Worm (Caenorhabditis elegans) whole organism, young adult: ENCODE measurements around the gene K07D4.5.

Experiments
- B0019.2 ChIP-seq: fragments of 200-800 bp; sonication (Bioruptor generic); conservative IDR thresholded peaks from 2 replicates; pipeline ENCODE4 v1.3.6; 2022; ENCODE audit warnings: missing genetic modification reagents, missing genetic modification characterization, missing compliant biosample characterization
- F33H1.4 ChIP-seq: fragments of 200-800 bp; sonication (Bioruptor generic); IDR thresholded peaks from 2 replicates; pipeline ENCODE4 v1.3.6; 2022; ENCODE audit warnings: missing genetic modification reagents, missing genetic modification characterization, missing compliant biosample characterization
- F55B11.4 ChIP-seq: sonication (generic microtip); optimal IDR thresholded peaks from 2 replicates; lab custom pipeline; 2016; ENCODE audit warnings: missing compliant biosample characterization, missing genetic modification characterization, borderline replicate concordance; ENCODE audit not compliant: insufficient read depth
- ceh-58 ChIP-seq: fragments of 200-800 bp; sonication (Bioruptor generic); IDR thresholded peaks from 2 replicates; pipeline ENCODE4 v1.3.6; 2022; ENCODE audit warnings: missing genetic modification characterization, missing compliant biosample characterization
- efl-1 ChIP-seq: fragments of 150-350 bp; optimal IDR thresholded peaks from 2 replicates; lab custom pipeline; 2014; ENCODE audit warnings: missing biosample characterization, missing genetic modification reagents, missing genetic modification characterization
- madf-6 ChIP-seq: fragments of 200-800 bp; sonication (Bioruptor generic); IDR thresholded peaks from 2 replicates; pipeline ENCODE4 v1.3.6; 2022; ENCODE audit warnings: missing genetic modification reagents, missing genetic modification characterization, missing compliant biosample characterization
- mcd-1 ChIP-seq: fragments of 200-800 bp; sonication (Bioruptor generic); IDR thresholded peaks from 2 replicates; pipeline ENCODE4 v1.3.6; 2022; ENCODE audit warnings: missing genetic modification reagents, missing genetic modification characterization, missing compliant biosample characterization
- nfya-1 ChIP-seq: sonication (generic microtip); optimal IDR thresholded peaks from 2 replicates; lab custom pipeline; 2017; ENCODE audit warnings: antibody characterized with exemption, missing compliant biosample characterization, missing genetic modification characterization, borderline replicate concordance; ENCODE audit not compliant: insufficient read depth
- snpc-4 ChIP-seq, 5 experiments: fragments of 150-350 bp in 1 of 5; sonication (generic microtip) in 4 of 5; optimal IDR thresholded peaks; 2 replicates each; lab custom pipeline; 2014 to 2018; ENCODE audit warnings: missing genetic modification characterization in 5 of 5, missing biosample characterization in 3 of 5, antibody characterized with exemption in 2 of 5, mild to moderate bottlenecking in 2 of 5, missing compliant biosample characterization in 2 of 5, missing genotype in 2 of 5, moderate library complexity in 2 of 5, missing genetic modification reagents in 1 of 5

DNA sequence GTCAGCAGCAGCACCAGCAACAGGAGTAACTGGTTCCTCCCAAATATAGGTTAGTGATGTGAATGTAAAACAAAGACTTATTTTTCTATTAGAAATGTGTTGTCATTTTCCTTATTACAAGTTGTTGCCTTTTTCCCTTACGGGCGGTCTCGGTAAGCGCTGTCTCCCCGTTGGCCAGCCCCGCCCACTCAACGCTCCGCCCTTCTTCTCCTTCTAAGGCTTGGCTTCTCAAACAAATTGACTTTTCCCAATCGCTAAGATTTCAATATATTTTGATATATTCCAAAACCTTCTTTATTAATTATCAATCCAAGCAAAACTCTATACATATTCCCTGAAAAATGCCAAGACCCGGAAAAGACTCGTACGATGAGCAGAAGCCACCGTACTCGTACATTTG, 43.0 kb downstream of the K07D4.5 start, which contains the start of gene lin-31:
- no peak for TF ChIP-seq nfya-1 (tag; lab: Kevin White, UChicago)
- no peak for TF ChIP-seq F33H1.4 (GFP tag; lab: Robert Waterston, UW)
- TF ChIP-seq madf-6 (GFP tag; lab: Robert Waterston, UW) = no peak
- TF ChIP-seq efl-1 = no peak
- TF ChIP-seq ceh-58 = no peak
- no peak for TF ChIP-seq snpc-4 (GFP tag; optimal IDR thresholded peaks at IDR 0.05; lab: Kevin White, UChicago)
- TF ChIP-seq snpc-4 (tag; optimal IDR thresholded peaks at IDR 0.05; lab: Kevin White, UChicago) = no peak
- no peak for TF ChIP-seq mcd-1 (GFP tag; lab: Robert Waterston, UW)
- TF ChIP-seq F55B11.4 (tag; lab: Kevin White, UChicago) = no peak
- no peak for TF ChIP-seq B0019.2 (GFP tag; lab: Robert Waterston, UW)
